Worm (Caenorhabditis elegans) whole organism, L1 larva: ENCODE data around the gene ldh-1.

ENCODE experiments used
- C04F5.9 ChIP-seq: sonication (generic microtip); optimal IDR thresholded peaks from 2 replicates; lab custom pipeline; 2016; ENCODE audit warnings: missing genetic modification characterization, missing compliant biosample characterization
- F16B12.6 ChIP-seq: fragments of 150-350 bp; optimal IDR thresholded peaks from 2 replicates; lab custom pipeline; 2014; ENCODE audit warnings: missing biosample characterization, missing genetic modification characterization
- ama-1 ChIP-seq: fragments of 150-350 bp; optimal IDR thresholded peaks from 2 replicates; lab custom pipeline; 2014
- ceh-8 ChIP-seq: fragments of 200-800 bp; sonication (Bioruptor generic); optimal IDR thresholded peaks from 2 replicates; lab custom pipeline; 2018; ENCODE audit warnings: mild to moderate bottlenecking, missing genetic modification characterization, moderate library complexity, missing compliant biosample characterization
- ceh-88 ChIP-seq: fragments of 200-800 bp; sonication (Bioruptor generic); IDR thresholded peaks from 2 replicates; pipeline ENCODE4 v1.3.6; 2022; ENCODE audit warnings: missing genetic modification characterization, missing compliant biosample characterization
- dsc-1 ChIP-seq: sonication (generic microtip); optimal IDR thresholded peaks from 2 replicates; lab custom pipeline; 2016; ENCODE audit warnings: mild to moderate bottlenecking, missing genetic modification characterization, missing compliant biosample characterization
- efl-1 ChIP-seq, 4 experiments: fragments of 150-350 bp; optimal IDR thresholded peaks in 3 of 4; peaks in 1 of 4; 1 replicate in 1 of 4; 2 replicates in 3 of 4; lab custom pipeline; 2014; ENCODE audit warnings: missing biosample characterization in 2 of 4, missing genetic modification characterization in 2 of 4, missing genetic modification reagents in 2 of 4
- egl-13 ChIP-seq: sonication (generic microtip); optimal IDR thresholded peaks from 2 replicates; lab custom pipeline; 2016; ENCODE audit warnings: missing genotype, missing genetic modification reagents, missing genetic modification characterization, missing compliant biosample characterization
- egl-27 ChIP-seq, 2 experiments: fragments of 150-350 bp in 1 of 2; sonication (generic microtip); optimal IDR thresholded peaks; 3 replicates each; lab custom pipeline; 2017 to 2018; ENCODE audit warnings: missing biosample characterization in 2 of 2, missing genetic modification characterization in 2 of 2, missing genetic modification reagents in 2 of 2
- elt-2 ChIP-seq: sonication (generic microtip); optimal IDR thresholded peaks from 2 replicates; lab custom pipeline; 2016; ENCODE audit warnings: missing genetic modification characterization, mild to moderate bottlenecking, inconsistent platforms, missing compliant biosample characterization, missing genetic modification reagents
- elt-3 ChIP-seq, 6 experiments: fragments of 150-350 bp in 1 of 6; sonication (generic microtip); optimal IDR thresholded peaks; 2 replicates each; lab custom pipeline; 2017 to 2018; ENCODE audit warnings: missing biosample characterization in 6 of 6, missing genetic modification characterization in 6 of 6, inconsistent platforms in 1 of 6
- fkh-10 ChIP-seq: sonication (generic microtip); optimal IDR thresholded peaks from 2 replicates; lab custom pipeline; 2017; ENCODE audit warnings: missing biosample characterization, missing genetic modification reagents, missing genetic modification characterization
- fkh-4 ChIP-seq: sonication (generic microtip); optimal IDR thresholded peaks from 2 replicates; lab custom pipeline; 2016; ENCODE audit warnings: missing compliant biosample characterization, missing genetic modification characterization, borderline replicate concordance
- fkh-8 ChIP-seq: sonication (generic microtip); optimal IDR thresholded peaks from 2 replicates; lab custom pipeline; 2016; ENCODE audit warnings: mild to moderate bottlenecking, missing genetic modification characterization, missing compliant biosample characterization
- fos-1 ChIP-seq: fragments of 150-350 bp; optimal IDR thresholded peaks from 2 replicates; lab custom pipeline; 2014; ENCODE audit warnings: missing biosample characterization, missing genetic modification characterization
- grh-1 ChIP-seq: fragments of 200-800 bp; sonication (Bioruptor generic); IDR thresholded peaks from 2 replicates; pipeline ENCODE4 v1.3.6; 2022; ENCODE audit warnings: missing genetic modification reagents, missing genetic modification characterization, missing compliant biosample characterization
- hlh-4 ChIP-seq: sonication (generic microtip); optimal IDR thresholded peaks from 2 replicates; lab custom pipeline; 2016; ENCODE audit warnings: mild to moderate bottlenecking, missing genetic modification characterization, missing compliant biosample characterization
- hpl-2 ChIP-seq: fragments of 150-350 bp; optimal IDR thresholded peaks from 2 replicates; lab custom pipeline; 2014; ENCODE audit warnings: missing biosample characterization, missing genetic modification reagents, missing genetic modification characterization
- irx-1 ChIP-seq: sonication (generic microtip); optimal IDR thresholded peaks from 2 replicates; lab custom pipeline; 2016; ENCODE audit warnings: missing genetic modification characterization, missing compliant biosample characterization
- isw-1 ChIP-seq: fragments of 200-800 bp; sonication (Bioruptor generic); IDR thresholded peaks from 2 replicates; pipeline ENCODE4 v1.3.6; 2022; ENCODE audit warnings: missing genetic modification characterization, missing compliant biosample characterization
- lin-13 ChIP-seq: fragments of 150-350 bp; optimal IDR thresholded peaks from 2 replicates; lab custom pipeline; 2014; ENCODE audit warnings: missing biosample characterization, missing genetic modification reagents, missing genetic modification characterization
- lin-14 ChIP-seq: fragments of 200-800 bp; sonication (Bioruptor generic); optimal IDR thresholded peaks from 2 replicates; lab custom pipeline; 2018; ENCODE audit warnings: mild to moderate bottlenecking, missing genetic modification characterization, moderate library complexity, missing compliant biosample characterization
- lin-35 ChIP-seq, 2 experiments: fragments of 150-350 bp; optimal IDR thresholded peaks; 2 replicates each; lab custom pipeline; 2014; ENCODE audit warnings: missing biosample characterization in 2 of 2, missing genetic modification characterization in 2 of 2, missing genetic modification reagents in 2 of 2
- lsy-2 ChIP-seq, 2 experiments: fragments of 150-350 bp; optimal IDR thresholded peaks; 2 replicates each; lab custom pipeline; 2014; ENCODE audit warnings: missing biosample characterization in 2 of 2, missing genetic modification characterization in 2 of 2
- mab-9 ChIP-seq: fragments of 200-800 bp; sonication (Bioruptor generic); IDR thresholded peaks from 2 replicates; pipeline ENCODE4 v1.3.6; 2022; ENCODE audit warnings: missing genetic modification reagents, missing genetic modification characterization, missing compliant biosample characterization
- mef-2 ChIP-seq: fragments of 150-350 bp; optimal IDR thresholded peaks from 2 replicates; lab custom pipeline; 2014; ENCODE audit warnings: missing biosample characterization, missing genetic modification characterization
- nhr-12 ChIP-seq: sonication (generic microtip); optimal IDR thresholded peaks from 2 replicates; lab custom pipeline; 2017; ENCODE audit warnings: missing biosample characterization, missing genetic modification characterization
- nhr-19 ChIP-seq: fragments of 200-800 bp; sonication (Bioruptor generic); conservative IDR thresholded peaks from 2 replicates; pipeline ENCODE4 v1.3.6; 2022; ENCODE audit warnings: missing genetic modification characterization, missing compliant biosample characterization
- nhr-20 ChIP-seq: sonication (generic microtip); optimal IDR thresholded peaks from 2 replicates; lab custom pipeline; 2016; ENCODE audit warnings: mild to moderate bottlenecking, missing genetic modification characterization, missing compliant biosample characterization
- nhr-237 ChIP-seq: fragments of 150-350 bp; optimal IDR thresholded peaks from 2 replicates; lab custom pipeline; 2014; ENCODE audit warnings: missing biosample characterization, missing genetic modification characterization
- nhr-71 ChIP-seq: sonication (generic microtip); optimal IDR thresholded peaks from 2 replicates; lab custom pipeline; 2016; ENCODE audit warnings: mild to moderate bottlenecking, missing genetic modification characterization, moderate library complexity, missing compliant biosample characterization
- nhr-76 ChIP-seq: sonication (generic microtip); optimal IDR thresholded peaks from 2 replicates; lab custom pipeline; 2017; ENCODE audit warnings: missing biosample characterization, missing genetic modification characterization
- nhr-84 ChIP-seq: sonication (generic microtip); optimal IDR thresholded peaks from 2 replicates; lab custom pipeline; 2017; ENCODE audit warnings: missing biosample characterization, missing genetic modification characterization
- pag-3 ChIP-seq: sonication (generic microtip); optimal IDR thresholded peaks from 2 replicates; lab custom pipeline; 2017; ENCODE audit warnings: missing genetic modification characterization, mild to moderate bottlenecking, missing compliant biosample characterization, antibody characterized with exemption, borderline replicate concordance; ENCODE audit not compliant: insufficient read depth
- pax-3 ChIP-seq: fragments of 200-800 bp; sonication (Bioruptor generic); optimal IDR thresholded peaks from 2 replicates; lab custom pipeline; 2018; ENCODE audit warnings: mild to moderate bottlenecking, missing genetic modification characterization, moderate library complexity, missing compliant biosample characterization
- rnt-1 ChIP-seq: sonication (generic microtip); optimal IDR thresholded peaks from 2 replicates; lab custom pipeline; 2016; ENCODE audit warnings: mild to moderate bottlenecking, missing genetic modification characterization, moderate library complexity, missing compliant biosample characterization
- skn-1 ChIP-seq: fragments of 150-350 bp; optimal IDR thresholded peaks from 2 replicates; lab custom pipeline; 2014; ENCODE audit warnings: missing biosample characterization, missing genetic modification characterization
- snpc-4 ChIP-seq: fragments of 150-350 bp; optimal IDR thresholded peaks from 2 replicates; lab custom pipeline; 2014; ENCODE audit warnings: missing biosample characterization, missing genetic modification characterization
- sox-4 ChIP-seq: sonication (generic microtip); optimal IDR thresholded peaks from 2 replicates; lab custom pipeline; 2016; ENCODE audit warnings: missing genetic modification characterization, missing compliant biosample characterization
- sup-37 ChIP-seq: fragments of 200-800 bp; sonication (Bioruptor generic); optimal IDR thresholded peaks from 2 replicates; lab custom pipeline; 2018; ENCODE audit warnings: mild to moderate bottlenecking, missing genetic modification characterization, missing compliant biosample characterization
- swsn-7 ChIP-seq: sonication (generic microtip); optimal IDR thresholded peaks from 2 replicates; lab custom pipeline; 2016; ENCODE audit warnings: missing genetic modification characterization, missing compliant biosample characterization
- tbx-2 ChIP-seq: sonication (generic microtip); optimal IDR thresholded peaks from 2 replicates; lab custom pipeline; 2016; ENCODE audit warnings: missing genetic modification characterization, missing compliant biosample characterization
- tlp-1 ChIP-seq: fragments of 150-350 bp; optimal IDR thresholded peaks from 2 replicates; lab custom pipeline; 2014; ENCODE audit warnings: missing biosample characterization, missing genetic modification characterization
- unc-130 ChIP-seq: fragments of 150-350 bp; optimal IDR thresholded peaks from 2 replicates; lab custom pipeline; 2017; ENCODE audit warnings: missing biosample characterization, missing genetic modification characterization, inconsistent platforms
- unc-62 ChIP-seq: fragments of 150-350 bp; optimal IDR thresholded peaks from 2 replicates; lab custom pipeline; 2014; ENCODE audit warnings: missing biosample characterization, missing genetic modification reagents, missing genetic modification characterization
- unc-98 ChIP-seq: fragments of 200-800 bp; sonication (Bioruptor generic); IDR thresholded peaks from 2 replicates; pipeline ENCODE4 v1.3.6; 2022; ENCODE audit warnings: missing genetic modification characterization, missing compliant biosample characterization
- vab-15 ChIP-seq: sonication (generic microtip); optimal IDR thresholded peaks from 2 replicates; lab custom pipeline; 2017; ENCODE audit warnings: missing genotype, mild to moderate bottlenecking, missing genetic modification characterization, missing compliant biosample characterization
- xbp-1 ChIP-seq: sonication (generic microtip); optimal IDR thresholded peaks from 2 replicates; lab custom pipeline; 2016; ENCODE audit warnings: missing genetic modification characterization, missing compliant biosample characterization

ldh-1 gene

ce11 chrII:11749490-11750172 lies 25.6 kb downstream of the ldh-1 start (continued):
- TF ChIP-seq pag-3 (tag; lab: Kevin White, UChicago) (no peak), C04F5.9 (tag; lab: Kevin White, UChicago) (no peak), nhr-19 (GFP tag; lab: Robert Waterston, UW) (peak; percentile 67; the same call in 1 of the 2 replicates), sox-4 (tag; lab: Kevin White, UChicago) (peak; percentile 30), nhr-76 (peak; percentile 29), nhr-237 (tag; lab: Kevin White, UChicago) (no peak), nhr-12 (no peak), nhr-84 (no peak), egl-13 (peak; percentile 78), isw-1 (peak; percentile 37; the same call in 1 of the 2 replicates), lin-14 (GFP tag; lab: Kevin White, UChicago) (peak; percentile 95), xbp-1 (tag; lab: Kevin White, UChicago) (peak; percentile 67)

- TF ChIP-seq nhr-71 (peak; percentile 35), tbx-2 (tag; lab: Kevin White, UChicago) (peak; percentile 36), egl-27 (tag; optimal IDR thresholded peaks at IDR 0.05; lab: Kevin White, UChicago) (no peak), unc-62 (GFP tag; lab: Kevin White, UChicago) (no peak), elt-2 (tag; lab: Kevin White, UChicago) (no peak), grh-1 (GFP tag; lab: Robert Waterston, UW) (no peak), swsn-7 (tag; lab: Kevin White, UChicago) (no peak), ceh-8 (GFP tag; lab: Kevin White, UChicago) (no peak), snpc-4 (tag; lab: Kevin White, UChicago) (no peak), fkh-10 (GFP tag; lab: Kevin White, UChicago) (peak; percentile 65), mef-2 (tag; lab: Kevin White, UChicago) (no peak), nhr-84 (no peak), nhr-237 (tag; lab: Kevin White, UChicago) (no peak), egl-13 (no peak), mab-9 (GFP tag; lab: Robert Waterston, UW) (no peak), elt-3 (tag; optimal IDR thresholded peaks at IDR 0.05; lab: Kevin White, UChicago) (no peak), skn-1 (tag; lab: Kevin White, UChicago) (peak; percentile 31), efl-1 (optimal IDR thresholded peaks at IDR 0.05; lab: Kevin White, UChicago) (peak in 1 of 2 experiments; percentile 0), efl-1 (GFP tag; optimal IDR thresholded peaks at IDR 0.05 in 1 of 2; lab: Kevin White, UChicago) (peak in 1 of 2 experiments; percentile 51), C04F5.9 (tag; lab: Kevin White, UChicago) (no peak), dsc-1 (tag; lab: Kevin White, UChicago) (no peak), pax-3 (tag; lab: Kevin White, UChicago) (no peak), lsy-2 (tag; optimal IDR thresholded peaks at IDR 0.05; lab: Kevin White, UChicago) (peak in 1 of 2 experiments; percentile 37), sup-37 (no peak), nhr-19 (GFP tag; lab: Robert Waterston, UW) (no peak), ama-1 (lab: Kevin White, UChicago) (no peak), tlp-1 (tag; lab: Kevin White, UChicago) (no peak), pag-3 (tag; lab: Kevin White, UChicago) (no peak), fkh-8 (tag; lab: Kevin White, UChicago) (peak; percentile 0), ceh-88 (GFP tag; lab: Robert Waterston, UW) (no peak), fkh-4 (tag; lab: Kevin White, UChicago) (no peak), vab-15 (tag; lab: Kevin White, UChicago) (no peak), fos-1 (tag; lab: Kevin White, UChicago) (no peak), F16B12.6 (tag; lab: Kevin White, UChicago) (no peak), hlh-4 (tag; lab: Kevin White, UChicago) (no peak), unc-98 (GFP tag; lab: Robert Waterston, UW) (no peak), xbp-1 (tag; lab: Kevin White, UChicago) (peak; percentile 30), hpl-2 (no peak), irx-1 (tag; lab: Kevin White, UChicago) (no peak), sox-4 (tag; lab: Kevin White, UChicago) (no peak), rnt-1 (tag; lab: Kevin White, UChicago) (no peak), unc-130 (tag; lab: Kevin White, UChicago) (no peak), nhr-20 (tag; lab: Kevin White, UChicago) (no peak), lin-35 (GFP tag; optimal IDR thresholded peaks at IDR 0.05; lab: Kevin White, UChicago) (no peak), lin-13 (GFP tag; lab: Kevin White, UChicago) (no peak)
Observed at ce11 chrII:11751615-11752174, 27.7 kb downstream of the ldh-1 start.
